Fruit fly (Drosophila melanogaster): ENCODE results near the gene CG18170.
A peak's percentile ranks its signal among the peaks of the same experiment; 100 is the strongest.

Gene CG18170

dm6 chr3L:1602064-1602832, 506 bp upstream of the CG18170 start, which contains the start of gene CG12104 (continued):
- TF ChIP-seq hkb (optimal IDR thresholded peaks at IDR 0.05) (no peak), hkb (GFP tag; IDR thresholded peaks at IDR 0.05) (0 out of 2 replicates have a peak, but pooled peaks have one; percentile 8), jing (GFP tag; optimal IDR thresholded peaks at IDR 0.05) (no peak), CG12236 (GFP tag; optimal IDR thresholded peaks at IDR 0.05) (no peak), tin (GFP tag; optimal IDR thresholded peaks at IDR 0.05) (no peak), CG1603 (tag; optimal IDR thresholded peaks at IDR 0.05) (no peak), Nf-YC (tag; optimal IDR thresholded peaks at IDR 0.05) (no peak), Fer3 (tag; optimal IDR thresholded peaks at IDR 0.05) (no peak), twi (tag; optimal IDR thresholded peaks at IDR 0.05) (no peak), hbn (GFP tag; IDR thresholded peaks at IDR 0.05; ENCODE audit: partially characterized antibody) (no peak), CG10321 (GFP tag; IDR thresholded peaks at IDR 0.05) (no peak), zf30C (GFP tag; optimal IDR thresholded peaks at IDR 0.05) (no peak), lmd (GFP tag; IDR thresholded peaks at IDR 0.05) (no peak), BtbVII (GFP tag; optimal IDR thresholded peaks at IDR 0.05) (no peak), CG13424 (tag; optimal IDR thresholded peaks at IDR 0.05) (no peak), NFAT (GFP tag; IDR thresholded peaks at IDR 0.05) (no peak), CG8290 (GFP tag; optimal IDR thresholded peaks at IDR 0.05) (no peak), CG8290 (tag; optimal IDR thresholded peaks at IDR 0.05) (peak in 1 of 2 experiments; percentile 13), CG7556 (GFP tag; optimal IDR thresholded peaks at IDR 0.05) (no peak), Fer2 (tag; optimal IDR thresholded peaks at IDR 0.05) (no peak), slp2 (GFP tag; optimal IDR thresholded peaks at IDR 0.05) (no peak), Neu2 (GFP tag; optimal IDR thresholded peaks at IDR 0.05; ENCODE audit: borderline replicate concordance) (no peak), CG12299 (tag; optimal IDR thresholded peaks at IDR 0.05) (peak; percentile 29), CG17328 (GFP tag; IDR thresholded peaks at IDR 0.05) (0 out of 2 replicates have a peak, but pooled peaks have one; percentile 7), CG3065 (GFP tag; optimal IDR thresholded peaks at IDR 0.05) (no peak), CG11560 (tag; IDR thresholded peaks at IDR 0.05) (no peak), nmo (GFP tag; optimal IDR thresholded peaks at IDR 0.05) (peak; percentile 24), unc-4 (GFP tag; IDR thresholded peaks at IDR 0.05; ENCODE audit: partially characterized antibody) (no peak), peb (GFP tag; IDR thresholded peaks at IDR 0.05) (no peak), CG17612 (GFP tag; IDR thresholded peaks at IDR 0.05) (no peak), tio (GFP tag; optimal IDR thresholded peaks at IDR 0.05) (no peak), lilli (GFP tag; optimal IDR thresholded peaks at IDR 0.05) (no peak), ase (GFP tag; IDR thresholded peaks at IDR 0.05) (no peak), CG6654 (GFP tag; optimal IDR thresholded peaks at IDR 0.05) (no peak), CG11085 (GFP tag; IDR thresholded peaks at IDR 0.05) (no peak), knrl (GFP tag; IDR thresholded peaks at IDR 0.05; ENCODE audit: partially characterized antibody) (0 out of 3 replicates have a peak, but pooled peaks have one; percentile 21), CG4854 (GFP tag; optimal IDR thresholded peaks at IDR 0.05) (no peak), TFAM (GFP tag; optimal IDR thresholded peaks at IDR 0.05) (no peak), ssp (GFP tag; IDR thresholded peaks at IDR 0.05) (no peak), CG11456 (GFP tag; IDR thresholded peaks at IDR 0.05) (no peak), CG8478 (optimal IDR thresholded peaks at IDR 0.05) (no peak), Poxn (GFP tag; IDR thresholded peaks at IDR 0.05) (no peak), ato (GFP tag; IDR thresholded peaks at IDR 0.05; ENCODE audit: partially characterized antibody) (no peak), Mad (GFP tag; optimal IDR thresholded peaks at IDR 0.05) (no peak), Kr (GFP tag; optimal IDR thresholded peaks at IDR 0.05) (no peak), ranshi (GFP tag; IDR thresholded peaks at IDR 0.05) (no peak), CG17359 (tag; optimal IDR thresholded peaks at IDR 0.05) (no peak), dysf (GFP tag; IDR thresholded peaks at IDR 0.05) (no peak), sr (GFP tag; IDR thresholded peaks at IDR 0.05) (no peak), jumu (GFP tag; optimal IDR thresholded peaks at IDR 0.05) (no peak), CG13296 (GFP tag; optimal IDR thresholded peaks at IDR 0.05) (peak; percentile 9)

All from whole organism, embryonic.